Worm (Caenorhabditis elegans) whole organism, late embryonic: Measurements from ENCODE around the gene F26F4.6.

ENCODE experiments used
- C08G9.2 ChIP-seq: sonication (generic microtip); optimal IDR thresholded peaks from 2 replicates; lab custom pipeline; 2016; ENCODE audit warnings: mild to moderate bottlenecking, missing genetic modification characterization, moderate library complexity, missing compliant biosample characterization
- K02D7.2 ChIP-seq: sonication (generic microtip); optimal IDR thresholded peaks from 2 replicates; lab custom pipeline; 2017; ENCODE audit warnings: mild to moderate bottlenecking, missing genetic modification characterization, missing compliant biosample characterization
- hlh-30 ChIP-seq: sonication (generic microtip); optimal IDR thresholded peaks from 2 replicates; lab custom pipeline; 2017; ENCODE audit warnings: antibody characterized with exemption, missing genetic modification characterization, missing compliant biosample characterization; ENCODE audit not compliant: insufficient read depth
- lim-6 ChIP-seq: sonication (generic microtip); optimal IDR thresholded peaks from 2 replicates; lab custom pipeline; 2016; ENCODE audit warnings: missing genetic modification characterization, missing compliant biosample characterization
- nhr-11 ChIP-seq: fragments of 150-350 bp; optimal IDR thresholded peaks from 2 replicates; lab custom pipeline; 2014; ENCODE audit warnings: missing biosample characterization, missing genetic modification characterization
- pha-2 ChIP-seq: sonication (generic microtip); optimal IDR thresholded peaks from 2 replicates; lab custom pipeline; 2017; ENCODE audit warnings: mild to moderate bottlenecking, missing genetic modification characterization, missing compliant biosample characterization
- pqm-1 ChIP-seq: sonication (generic microtip); optimal IDR thresholded peaks from 2 replicates; lab custom pipeline; 2016; ENCODE audit warnings: missing genetic modification characterization, missing compliant biosample characterization

- no peak for TF ChIP-seq nhr-11 (tag; lab: Kevin White, UChicago)
- no peak for TF ChIP-seq lim-6 (tag; lab: Kevin White, UChicago)
- TF ChIP-seq K02D7.2 (tag; lab: Kevin White, UChicago): no peak
- no peak for TF ChIP-seq C08G9.2
- no peak for TF ChIP-seq pqm-1 (tag; lab: Kevin White, UChicago)
- TF ChIP-seq pha-2 (tag; lab: Kevin White, UChicago): no peak
- no peak for TF ChIP-seq hlh-30
Measured at ce11 chrIII:4863127-4863526, 30.3 kb downstream of the F26F4.6 start, which contains the start of gene coq-8.
